Fruit fly (Drosophila melanogaster): ENCODE results near the gene cad.

cad gene

dm6 chr2L:20822025-20822371 lies 51.5 kb downstream of the cad start (continued):
- TF ChIP-seq ftz-f1 (GFP tag; optimal IDR thresholded peaks at IDR 0.05) (peak; percentile 6), ac (GFP tag; optimal IDR thresholded peaks at IDR 0.05) (no peak), CG15479 (GFP tag; optimal IDR thresholded peaks at IDR 0.05) (no peak), Bgb (GFP tag; IDR thresholded peaks at IDR 0.05; ENCODE audit: partially characterized antibody) (0 out of 2 replicates have a peak, but pooled peaks have one; percentile 20), CG42726 (GFP tag; IDR thresholded peaks at IDR 0.05; ENCODE audit: partially characterized antibody) (no peak), Mes4 (GFP tag; optimal IDR thresholded peaks at IDR 0.05) (no peak), CG7786 (GFP tag; optimal IDR thresholded peaks at IDR 0.05) (no peak), Chrac-16 (GFP tag; optimal IDR thresholded peaks at IDR 0.05) (no peak), CG2889 (GFP tag; IDR thresholded peaks at IDR 0.05) (no peak), so (GFP tag; IDR thresholded peaks at IDR 0.05) (no peak; the same call in 2 of the 3 replicates), bigmax (GFP tag; optimal IDR thresholded peaks at IDR 0.05) (no peak), ato (GFP tag; IDR thresholded peaks at IDR 0.05; ENCODE audit: partially characterized antibody) (no peak), rib (GFP tag; IDR thresholded peaks at IDR 0.05) (peak; percentile 39), phol (tag; optimal IDR thresholded peaks at IDR 0.05) (peak; percentile 10), bowl (GFP tag; IDR thresholded peaks at IDR 0.05) (peak; percentile 35; the same call in 1 of the 2 replicates), Hr51 (GFP tag; optimal IDR thresholded peaks at IDR 0.05) (no peak), Atf-2 (GFP tag; optimal IDR thresholded peaks at IDR 0.05) (peak; percentile 2), E2f1 (GFP tag; IDR thresholded peaks at IDR 0.05) (no peak), slp2 (GFP tag; optimal IDR thresholded peaks at IDR 0.05) (no peak), Side (GFP tag; optimal IDR thresholded peaks at IDR 0.05) (no peak), CG12769 (tag; optimal IDR thresholded peaks at IDR 0.05) (peak; percentile 50), Scr (GFP tag; IDR thresholded peaks at IDR 0.05; ENCODE audit: partially characterized antibody) (no peak), mam (GFP tag; optimal IDR thresholded peaks at IDR 0.05) (no peak), Hr39 (optimal IDR thresholded peaks at IDR 0.05) (no peak), peb (GFP tag; IDR thresholded peaks at IDR 0.05) (no peak)

dm6 chr2L:20822489-20823195 lies 52.1 kb downstream of the cad start, which contains the start of gene CG9331:
CG9331 (plus strand) TSS chr2L:20822828.
- TF ChIP-seq HmgZ (tag; optimal IDR thresholded peaks at IDR 0.05), result no peak
- TF ChIP-seq bsh (GFP tag; optimal IDR thresholded peaks at IDR 0.05), result no peak
- peak; percentile 38 for TF ChIP-seq unc-4 (GFP tag; IDR thresholded peaks at IDR 0.05; ENCODE audit: partially characterized antibody)
- peak; percentile 99 for TF ChIP-seq sd (tag; optimal IDR thresholded peaks at IDR 0.05)
- TF ChIP-seq CG1602 (GFP tag; optimal IDR thresholded peaks at IDR 0.05), result no peak
- peak; percentile 20 for TF ChIP-seq wek (GFP tag; optimal IDR thresholded peaks at IDR 0.05)
- no peak for TF ChIP-seq CG7963 (GFP tag; IDR thresholded peaks at IDR 0.05; ENCODE audit: partially characterized antibody)
- 0 out of 2 replicates have a peak, but pooled peaks have one; percentile 23 for TF ChIP-seq hbn (GFP tag; IDR thresholded peaks at IDR 0.05; ENCODE audit: partially characterized antibody)
- no peak for TF ChIP-seq Dfd (GFP tag; optimal IDR thresholded peaks at IDR 0.05)
- TF ChIP-seq dimm (GFP tag; IDR thresholded peaks at IDR 0.05), result no peak
- TF ChIP-seq CG2202 (tag; optimal IDR thresholded peaks at IDR 0.05), result no peak
- TF ChIP-seq HmgD (GFP tag; optimal IDR thresholded peaks at IDR 0.05), result peak; percentile 4
- TF ChIP-seq CG12942 (GFP tag; optimal IDR thresholded peaks at IDR 0.05), result no peak
- TF ChIP-seq CG1529 (GFP tag; optimal IDR thresholded peaks at IDR 0.05), result no peak
- peak; percentile 56; the same call in 1 of the 3 replicates for TF ChIP-seq vnd (GFP tag; IDR thresholded peaks at IDR 0.05; ENCODE audit: partially characterized antibody)
- TF ChIP-seq Hr78 (GFP tag; optimal IDR thresholded peaks at IDR 0.05), result no peak
- TF ChIP-seq bbx (GFP tag; IDR thresholded peaks at IDR 0.05; ENCODE audit: partially characterized antibody), result peak; percentile 75; the same call in 1 of the 2 replicates
- TF ChIP-seq CG1233 (GFP tag; optimal IDR thresholded peaks at IDR 0.05), result no peak
- no peak for TF ChIP-seq CG31441 (GFP tag; IDR thresholded peaks at IDR 0.05)
- TF ChIP-seq Xbp1 (GFP tag; optimal IDR thresholded peaks at IDR 0.05), result no peak
- no peak for TF ChIP-seq Eip74EF (GFP tag; optimal IDR thresholded peaks at IDR 0.05)
- TF ChIP-seq Pdp1 (GFP tag; optimal IDR thresholded peaks at IDR 0.05), result peak in 1 of 2 experiments; percentile 99
- TF ChIP-seq hkb (optimal IDR thresholded peaks at IDR 0.05), result peak; percentile 58
- TF ChIP-seq hkb (GFP tag; IDR thresholded peaks at IDR 0.05), result no peak
- no peak for TF ChIP-seq CG2678 (tag; optimal IDR thresholded peaks at IDR 0.05)

All from whole organism, embryonic.